Fruit fly (Drosophila melanogaster) ovary, adult (tissue): ENCODE results near the gene kel.

Experiments
- CG17801 ChIP-seq: fragments of 200-800 bp; optimal IDR thresholded peaks from 2 replicates; lab custom pipeline; 2019; ENCODE audit warnings: missing biosample characterization, mild to moderate bottlenecking, missing genetic modification characterization, moderate library complexity; ENCODE audit not compliant: partially characterized antibody

kel gene

DNA sequence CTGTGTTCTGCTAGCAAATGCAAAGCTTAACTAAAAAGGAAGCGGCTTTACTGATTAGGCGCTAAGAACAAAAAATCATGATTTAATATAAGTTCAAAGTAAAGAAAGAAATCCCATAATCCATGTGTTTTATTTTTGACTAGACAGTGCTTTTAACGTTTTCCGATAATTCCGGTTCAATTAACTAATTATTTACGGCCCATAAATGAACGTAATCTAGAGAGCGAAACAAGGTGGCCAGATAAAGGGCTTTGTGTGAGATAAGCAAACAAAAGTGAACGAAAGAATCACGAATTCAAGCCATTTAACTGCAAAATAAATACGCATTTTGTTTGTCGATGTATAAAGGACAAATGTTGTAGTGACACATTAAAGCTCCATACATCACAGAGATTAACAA is 22.8 kb downstream of the kel start:
- TF ChIP-seq CG17801 (GFP tag; lab: Kevin White, UChicago): no peak

DNA sequence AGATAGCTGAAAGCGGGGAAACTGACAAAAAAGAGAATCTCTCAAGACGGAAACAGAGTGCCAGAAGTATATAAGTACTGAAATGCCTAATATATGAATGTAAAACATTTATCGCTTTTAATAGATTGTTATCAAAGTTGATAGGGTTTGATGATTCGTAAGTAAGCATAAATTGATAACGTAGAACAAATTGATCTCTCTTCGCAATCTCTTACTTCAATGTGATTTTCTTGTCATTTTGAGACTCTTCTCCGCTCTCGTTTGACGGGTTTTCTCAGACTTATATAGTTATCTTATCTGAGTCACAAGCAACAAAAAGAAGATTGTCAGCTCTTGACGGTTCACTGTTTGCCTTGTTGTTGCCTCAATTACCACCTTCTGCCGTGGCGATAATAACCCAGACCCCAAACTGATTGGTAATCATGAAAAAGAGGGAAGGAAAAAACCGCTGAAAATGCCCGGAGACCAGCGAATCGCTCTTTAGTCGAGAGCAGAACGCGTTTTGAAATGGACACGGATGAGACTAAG is 23.6 kb downstream of the kel start, which contains the start of gene CG15152:
Gene CG15152, plus strand, starts transcription at position 372 of the 528 bp plus-strand sequence.
- TF ChIP-seq CG17801 (GFP tag; lab: Kevin White, UChicago): no peak

DNA sequence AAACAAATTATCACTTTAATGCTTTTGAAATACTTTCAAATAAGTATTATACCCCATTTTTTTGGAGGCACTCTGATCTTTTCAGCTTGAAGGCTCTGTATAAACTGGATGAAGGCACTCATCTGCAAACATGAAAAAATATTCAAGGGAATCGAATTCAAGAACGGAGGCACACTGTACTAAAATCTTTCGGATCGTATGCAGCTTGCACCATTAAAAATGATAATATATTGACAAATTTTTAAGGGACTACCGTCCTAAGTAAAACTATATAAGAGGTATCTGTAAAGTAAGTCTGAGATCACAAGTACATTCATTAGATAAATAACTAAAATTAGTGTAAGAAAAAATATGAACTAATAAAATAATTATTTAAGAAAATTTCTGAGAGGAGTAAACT is 24.8 kb downstream of the kel start, which contains the start of gene CG44476:
Gene CG44476, minus strand, starts transcription at position 101 of the 400 bp plus-strand sequence.
- TF ChIP-seq CG17801 (GFP tag; lab: Kevin White, UChicago): no peak

DNA sequence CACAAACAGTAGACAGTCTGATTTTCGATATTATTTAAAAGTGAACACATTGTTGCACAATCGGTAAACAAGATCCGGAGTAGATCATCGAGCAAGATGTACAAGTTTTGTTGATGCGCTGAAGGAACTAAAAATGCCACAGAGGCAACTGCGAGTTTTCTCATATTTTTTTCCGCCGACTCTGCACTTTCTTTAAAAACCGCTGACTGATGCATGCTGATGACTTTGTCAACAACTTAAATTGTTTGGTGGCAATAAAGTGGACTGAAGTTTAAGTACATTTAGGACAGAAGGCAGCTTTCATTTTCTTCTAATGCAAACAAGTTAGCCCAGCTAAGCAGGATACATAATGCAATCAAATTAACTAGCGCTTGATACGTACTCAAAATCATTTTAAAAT is 25.4 kb downstream of the kel start:
- TF ChIP-seq CG17801 (GFP tag; lab: Kevin White, UChicago): no peak

- no peak for TF ChIP-seq CG17801 (GFP tag; lab: Kevin White, UChicago)
Measured at dm6 chr2L:18096268-18096667, 41.6 kb downstream of the kel start, which contains the start of gene Slc25A46b. Gene Slc25A46b (plus strand): TSS chr2L:18096568.

- no peak for TF ChIP-seq CG17801 (GFP tag; lab: Kevin White, UChicago)
Measured at dm6 chr2L:18092156-18092555, 45.7 kb downstream of the kel start, which contains the start of gene CG15153. Gene CG15153 (minus strand): TSS chr2L:18092256.

- TF ChIP-seq CG17801 (GFP tag; lab: Kevin White, UChicago): no peak
Measured at dm6 chr2L:18091705-18092104, 46.2 kb downstream of the kel start.

- TF ChIP-seq CG17801 (GFP tag; lab: Kevin White, UChicago): no peak
Measured at dm6 chr2L:18083956-18084355, 53.9 kb downstream of the kel start, which contains the start of gene CG31741. Gene CG31741 (plus strand): TSS chr2L:18084256.

DNA sequence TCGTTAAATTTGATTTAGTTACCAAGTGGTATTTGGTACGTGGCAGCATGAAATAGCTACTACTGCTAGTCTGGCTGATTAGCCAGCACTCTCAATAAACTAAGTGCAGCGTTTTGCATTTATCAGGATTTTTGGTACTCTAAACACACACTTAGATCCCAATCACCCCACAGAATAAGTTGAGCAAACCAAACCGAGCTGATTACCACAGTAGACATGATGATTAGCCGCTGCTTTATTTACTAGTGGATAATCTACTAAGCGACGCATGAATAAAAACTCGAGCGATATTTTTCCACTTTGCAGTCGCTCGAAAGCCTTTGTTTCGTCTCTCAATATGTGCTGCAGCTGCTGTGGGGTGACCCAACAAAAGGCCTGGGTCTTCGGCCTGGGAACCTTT is 56.6 kb downstream of the kel start, which contains the start of gene ninaD:
Gene ninaD, plus strand, starts transcription at position 301 of the 400 bp plus-strand sequence.
- TF ChIP-seq CG17801 (GFP tag; lab: Kevin White, UChicago): no peak
